Fruit fly (Drosophila melanogaster) whole organism, prepupa: Measurements from ENCODE around the gene CG5265.

Experiments used
- CG3032 ChIP-seq: fragments of 200-800 bp; optimal IDR thresholded peaks from 2 replicates; lab custom pipeline; 2019; ENCODE audit warnings: missing biosample characterization, mild to moderate bottlenecking, missing genetic modification characterization, moderate library complexity
- Sox102F ChIP-seq: fragments of 200-800 bp; sonication (Bioruptor generic); optimal IDR thresholded peaks from 2 replicates; lab custom pipeline; 2016; ENCODE audit warnings: missing biosample characterization, mild to moderate bottlenecking, missing genetic modification characterization

DNA sequence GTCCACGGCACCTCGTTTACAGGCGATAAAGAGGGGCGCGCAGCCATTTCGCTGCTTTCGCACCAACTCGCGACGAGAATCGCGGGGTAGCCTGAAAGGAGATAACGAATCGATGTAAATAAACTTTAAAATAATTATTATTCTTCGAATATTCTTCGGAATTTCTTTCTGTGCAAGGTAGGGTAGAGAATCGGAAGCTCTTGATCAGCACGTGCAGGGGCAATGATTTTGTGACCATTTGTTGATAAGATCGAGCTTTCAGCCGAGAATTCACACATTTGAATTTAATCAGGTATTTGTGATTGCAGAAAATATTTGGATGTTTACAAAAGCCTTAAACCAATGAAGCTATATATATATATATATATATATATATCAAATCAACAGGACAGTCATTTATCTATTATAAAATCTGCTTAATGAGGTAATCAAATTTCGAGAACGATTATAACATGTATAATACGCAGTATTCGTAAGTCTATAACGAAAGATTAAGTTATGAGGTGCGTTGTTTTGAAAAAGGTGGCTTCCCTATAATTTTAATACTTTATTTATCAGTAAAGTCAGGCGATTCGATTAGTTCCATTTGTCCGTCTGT lies 8.9 kb downstream of the CG5265 start:
- TF ChIP-seq Sox102F (GFP tag; lab: Kevin White, UChicago) (no peak), CG3032 (tag; lab: Kevin White, UChicago) (no peak)
